Fruit fly (Drosophila melanogaster): ENCODE measurements around the gene CG31551.

DNA sequence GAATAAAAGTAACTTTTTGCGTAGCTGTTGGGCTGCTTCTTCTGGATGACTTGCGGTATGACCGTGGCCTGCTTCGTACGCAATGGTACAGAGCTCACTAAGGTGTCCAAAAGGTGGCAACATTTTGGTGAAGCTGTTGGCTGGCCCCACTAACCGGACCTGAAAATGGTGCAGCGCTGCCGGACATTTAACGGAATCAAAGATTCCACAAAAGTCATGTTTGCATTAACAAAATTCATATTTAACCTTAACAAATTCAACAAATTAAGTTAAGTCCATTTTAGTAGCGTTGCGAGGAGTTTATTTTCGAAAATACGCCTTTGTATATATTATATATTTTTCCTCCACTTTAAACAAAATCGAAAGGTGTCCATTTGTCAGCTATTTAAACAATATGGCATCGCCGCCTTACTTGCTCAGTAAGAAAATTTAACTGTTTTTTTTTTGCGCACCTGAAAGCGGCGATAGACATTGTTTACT is 26.6 kb upstream of the CG31551 start, which contains the start of the genes kra and SecS:
- TF ChIP-seq Dif (GFP tag; optimal IDR thresholded peaks at IDR 0.05; ENCODE audit: partially characterized antibody), result peak; percentile 33
- peak; percentile 40 for TF ChIP-seq CG9705 (GFP tag; optimal IDR thresholded peaks at IDR 0.05)
- no peak for TF ChIP-seq Mio (GFP tag; optimal IDR thresholded peaks at IDR 0.05)
- TF ChIP-seq Sp1 (GFP tag; optimal IDR thresholded peaks at IDR 0.05), result peak; percentile 64
- no peak for TF ChIP-seq dmrt93B (GFP tag; optimal IDR thresholded peaks at IDR 0.05)
- no peak for TF ChIP-seq psq (GFP tag; optimal IDR thresholded peaks at IDR 0.05)
- TF ChIP-seq Jra (GFP tag; optimal IDR thresholded peaks at IDR 0.05), result no peak
- TF ChIP-seq rgr (GFP tag; optimal IDR thresholded peaks at IDR 0.05), result peak; percentile 69
- peak; percentile 50 for TF ChIP-seq sv (GFP tag; optimal IDR thresholded peaks at IDR 0.05)
